Worm (Caenorhabditis elegans) whole organism, L4/young adult: Measurements from ENCODE around the gene W04G3.11.

Experiments used
- W03F9.2 ChIP-seq: fragments of 150-350 bp; optimal IDR thresholded peaks from 2 replicates; lab custom pipeline; 2014; ENCODE audit warnings: missing biosample characterization, missing genetic modification characterization
- dao-5 ChIP-seq: sonication (generic microtip); optimal IDR thresholded peaks from 2 replicates; lab custom pipeline; 2016; ENCODE audit warnings: missing genotype, missing genetic modification characterization, moderate library complexity, missing compliant biosample characterization
- him-1 ChIP-seq: sonication (generic microtip); optimal IDR thresholded peaks from 2 replicates; lab custom pipeline; 2016; ENCODE audit warnings: missing genotype, missing genetic modification reagents, missing genetic modification characterization, missing compliant biosample characterization

ce11 chrX:11064799-11065198 is 24.2 kb upstream of the W04G3.11 start, which contains the start of gene lpr-4:
- TF ChIP-seq him-1 (tag; lab: Kevin White, UChicago) = no peak
- no peak for TF ChIP-seq dao-5 (tag; lab: Kevin White, UChicago)
- no peak for TF ChIP-seq W03F9.2 (tag; lab: Kevin White, UChicago)
